Worm (Caenorhabditis elegans) whole organism, L4/young adult: ENCODE data around the gene F21C10.19.

Experiments
- W03F9.2 ChIP-seq: fragments of 150-350 bp; optimal IDR thresholded peaks from 2 replicates; lab custom pipeline; 2014; ENCODE audit warnings: missing biosample characterization, missing genetic modification characterization
- dao-5 ChIP-seq: sonication (generic microtip); optimal IDR thresholded peaks from 2 replicates; lab custom pipeline; 2016; ENCODE audit warnings: missing genotype, missing genetic modification characterization, moderate library complexity, missing compliant biosample characterization

- TF ChIP-seq W03F9.2 (tag; lab: Kevin White, UChicago): no peak
- TF ChIP-seq dao-5 (tag; lab: Kevin White, UChicago): no peak
Observed at ce11 chrV:9109281-9109680, 21.6 kb upstream of the F21C10.19 start, which contains the start of gene pqn-31.
